Worm (Caenorhabditis elegans) whole organism, mixed stage, embryonic: Measurements from ENCODE around the gene str-6.

Experiments
- ces-1 ChIP-seq: fragments of 150-350 bp; optimal IDR thresholded peaks from 2 replicates; lab custom pipeline; 2014; ENCODE audit warnings: missing biosample characterization, missing genetic modification reagents, missing genetic modification characterization
- elt-3 ChIP-seq: fragments of 150-350 bp; optimal IDR thresholded peaks from 2 replicates; lab custom pipeline; 2014; ENCODE audit warnings: missing biosample characterization, missing genetic modification characterization
- lin-13 ChIP-seq: fragments of 150-350 bp; optimal IDR thresholded peaks from 2 replicates; lab custom pipeline; 2014; ENCODE audit warnings: missing biosample characterization, missing genetic modification characterization
- mab-5 ChIP-seq: fragments of 150-350 bp; optimal IDR thresholded peaks from 2 replicates; lab custom pipeline; 2014; ENCODE audit warnings: missing biosample characterization, missing genetic modification characterization
- nhr-28 ChIP-seq: fragments of 150-350 bp; optimal IDR thresholded peaks from 2 replicates; lab custom pipeline; 2014; ENCODE audit warnings: missing biosample characterization, missing genetic modification characterization
- pha-4 ChIP-seq: fragments of 150-350 bp; optimal IDR thresholded peaks from 2 replicates; lab custom pipeline; 2018; ENCODE audit warnings: missing biosample characterization, missing genetic modification reagents, missing genetic modification characterization
- snpc-4 ChIP-seq: fragments of 150-350 bp; optimal IDR thresholded peaks from 2 replicates; lab custom pipeline; 2014; ENCODE audit warnings: missing biosample characterization, missing genetic modification characterization
- unc-62 ChIP-seq: fragments of 150-350 bp; optimal IDR thresholded peaks from 2 replicates; lab custom pipeline; 2014; ENCODE audit warnings: missing biosample characterization, missing genetic modification reagents, missing genetic modification characterization

- TF ChIP-seq snpc-4 (tag; lab: Kevin White, UChicago) = no peak
- no peak for TF ChIP-seq ces-1 (GFP tag; lab: Kevin White, UChicago)
- TF ChIP-seq elt-3 (tag; lab: Kevin White, UChicago) = no peak
- no peak for TF ChIP-seq pha-4 (tag; lab: Kevin White, UChicago)
- no peak for TF ChIP-seq mab-5 (tag; lab: Kevin White, UChicago)
- no peak for TF ChIP-seq lin-13 (tag; lab: Kevin White, UChicago)
- TF ChIP-seq unc-62 (GFP tag; lab: Kevin White, UChicago) = no peak
- no peak for TF ChIP-seq nhr-28
Observed at ce11 chrV:15773941-15774340, 23.9 kb upstream of the str-6 start.
